Fruit fly (Drosophila melanogaster): ENCODE results near the gene CG14969.

The CG14969 gene

dm6 chr3L:3381869-3382488, 47.2 kb upstream of the CG14969 start (continued):
- peak; percentile 32; the same call in 1 of the 2 replicates for TF ChIP-seq CG9215 (GFP tag; IDR thresholded peaks at IDR 0.05)
- TF ChIP-seq Hr39 (optimal IDR thresholded peaks at IDR 0.05), result no peak
- TF ChIP-seq Med (GFP tag), result peak; percentile 78
- TF ChIP-seq CG6175 (GFP tag; IDR thresholded peaks at IDR 0.05), result peak; percentile 6; the same call in 1 of the 3 replicates
- no peak for TF ChIP-seq CG18619 (GFP tag; optimal IDR thresholded peaks at IDR 0.05)
- TF ChIP-seq esg (GFP tag; conservative IDR thresholded peaks at IDR 0.05), result peak; percentile 63
- no peak for TF ChIP-seq gro (GFP tag; optimal IDR thresholded peaks at IDR 0.05)
- TF ChIP-seq twi (tag; optimal IDR thresholded peaks at IDR 0.05), result no peak
- TF ChIP-seq HLHmδ (GFP tag; optimal IDR thresholded peaks at IDR 0.05), result no peak
- TF ChIP-seq wor (GFP tag; IDR thresholded peaks at IDR 0.05), result peak; percentile 13; the same call in 1 of the 2 replicates
- TF ChIP-seq CG14050 (GFP tag; IDR thresholded peaks at IDR 0.05), result 0 out of 3 replicates have a peak, but pooled peaks have one; percentile 31
- peak; percentile 57 for TF ChIP-seq CG2678 (tag; optimal IDR thresholded peaks at IDR 0.05)
- TF ChIP-seq Aef1 (GFP tag; IDR thresholded peaks at IDR 0.05), result peak; percentile 50
- peak; percentile 49 for TF ChIP-seq Xbp1 (GFP tag; optimal IDR thresholded peaks at IDR 0.05)
- no peak for TF ChIP-seq fd102C (GFP tag; optimal IDR thresholded peaks at IDR 0.05)
- no peak for TF ChIP-seq btn (GFP tag; optimal IDR thresholded peaks at IDR 0.05)
- no peak for TF ChIP-seq Neu2 (GFP tag; optimal IDR thresholded peaks at IDR 0.05; ENCODE audit: borderline replicate concordance)
- TF ChIP-seq CG8281 (tag; optimal IDR thresholded peaks at IDR 0.05), result no peak
- TF ChIP-seq dmrt99B (tag; optimal IDR thresholded peaks at IDR 0.05), result peak; percentile 52
- peak; percentile 75 for TF ChIP-seq lmd (GFP tag; IDR thresholded peaks at IDR 0.05)
- peak; percentile 39 for TF ChIP-seq CG8765 (GFP tag; IDR thresholded peaks at IDR 0.05)
- no peak for TF ChIP-seq CG16779 (GFP tag; IDR thresholded peaks at IDR 0.05)
- TF ChIP-seq ase (GFP tag; IDR thresholded peaks at IDR 0.05), result peak; percentile 61; the same call in 1 of the 3 replicates
- peak; percentile 72 for TF ChIP-seq CG3847 (GFP tag; IDR thresholded peaks at IDR 0.05)
- TF ChIP-seq Dref (GFP tag; IDR thresholded peaks at IDR 0.05), result no peak
- peak; percentile 32 for TF ChIP-seq Chrac-16 (GFP tag; optimal IDR thresholded peaks at IDR 0.05)
- no peak for TF ChIP-seq CG13624 (GFP tag; optimal IDR thresholded peaks at IDR 0.05)
- TF ChIP-seq lov (optimal IDR thresholded peaks at IDR 0.05), result no peak
- TF ChIP-seq lov (GFP tag; IDR thresholded peaks at IDR 0.05), result 0 out of 3 replicates have a peak, but pooled peaks have one; percentile 8
- TF ChIP-seq stwl (tag; optimal IDR thresholded peaks at IDR 0.05), result no peak
- peak; percentile 30; the same call in 1 of the 2 replicates for TF ChIP-seq toy (GFP tag; IDR thresholded peaks at IDR 0.05)
- peak; percentile 44 for TF ChIP-seq grau (tag; optimal IDR thresholded peaks at IDR 0.05)
- TF ChIP-seq PHDP (tag; optimal IDR thresholded peaks at IDR 0.05), result peak; percentile 62
- 0 out of 2 replicates have a peak, but pooled peaks have one; percentile 37 for TF ChIP-seq ranshi (GFP tag; IDR thresholded peaks at IDR 0.05)
- TF ChIP-seq MBD-R2 (GFP tag; IDR thresholded peaks at IDR 0.05), result no peak
- TF ChIP-seq peb (GFP tag; IDR thresholded peaks at IDR 0.05), result 0 out of 2 replicates have a peak, but pooled peaks have one; percentile 23
- peak; percentile 61; the same call in 2 of the 3 replicates for TF ChIP-seq B-H1 (GFP tag; IDR thresholded peaks at IDR 0.05)
- TF ChIP-seq CG12155 (GFP tag; optimal IDR thresholded peaks at IDR 0.05), result no peak
- TF ChIP-seq slbo (GFP tag; IDR thresholded peaks at IDR 0.05), result peak; percentile 88
- TF ChIP-seq sd (tag; optimal IDR thresholded peaks at IDR 0.05), result no peak
- no peak for TF ChIP-seq corto (GFP tag; optimal IDR thresholded peaks at IDR 0.05)
- TF ChIP-seq klu (GFP tag; IDR thresholded peaks at IDR 0.05), result 0 out of 2 replicates have a peak, but pooled peaks have one; percentile 8
- TF ChIP-seq Ets97D (GFP tag; optimal IDR thresholded peaks at IDR 0.05), result no peak
- peak; percentile 21; the same call in 1 of the 2 replicates for TF ChIP-seq gsb (GFP tag; IDR thresholded peaks at IDR 0.05)
- no peak for TF ChIP-seq unc-4 (GFP tag; IDR thresholded peaks at IDR 0.05; ENCODE audit: partially characterized antibody)
- TF ChIP-seq cad (GFP tag; optimal IDR thresholded peaks at IDR 0.05), result no peak
- peak; percentile 51 for TF ChIP-seq ind (GFP tag; optimal IDR thresholded peaks at IDR 0.05)
- TF ChIP-seq CG6254 (GFP tag; optimal IDR thresholded peaks at IDR 0.05), result no peak
- no peak for TF ChIP-seq sqz (GFP tag; optimal IDR thresholded peaks at IDR 0.05)
- TF ChIP-seq H2.0 (GFP tag; IDR thresholded peaks at IDR 0.05), result peak; percentile 72
- TF ChIP-seq CG4360 (GFP tag; IDR thresholded peaks at IDR 0.05), result peak; percentile 88
